Fruit fly (Drosophila melanogaster) whole organism, embryonic: ENCODE data around the gene Cp16.
A peak's percentile ranks its signal among the peaks of the same experiment; 100 is the strongest.

Experiments
- Antp ChIP-seq: fragments of 200-800 bp; sonication (Bioruptor generic); optimal IDR thresholded peaks from 3 replicates; lab custom pipeline; 2016; ENCODE audit warnings: missing biosample characterization, missing genetic modification characterization
- CG10543 ChIP-seq: fragments of 200-800 bp; sonication (Bioruptor generic); optimal IDR thresholded peaks from 3 replicates; lab custom pipeline; 2017; ENCODE audit warnings: missing biosample characterization, mild to moderate bottlenecking, missing genetic modification characterization, moderate library complexity
- CG11398 ChIP-seq: fragments of 200-800 bp; sonication (Bioruptor generic); optimal IDR thresholded peaks from 2 replicates; lab custom pipeline; 2016; ENCODE audit warnings: missing biosample characterization, missing genetic modification characterization
- CG11456 ChIP-seq: fragments of 200-800 bp; sonication (Bioruptor generic); IDR thresholded peaks from 3 replicates; pipeline ENCODE4 v1.3.6; 2022; ENCODE audit warnings: missing biosample characterization, missing genetic modification characterization
- CG12391 ChIP-seq: fragments of 200-800 bp; sonication (Bioruptor generic); optimal IDR thresholded peaks from 3 replicates; lab custom pipeline; 2018; ENCODE audit warnings: missing biosample characterization, mild to moderate bottlenecking, missing genetic modification characterization, moderate library complexity
- CG12744 ChIP-seq: fragments of 200-800 bp; sonication (Bioruptor generic); optimal IDR thresholded peaks from 2 replicates; lab custom pipeline; 2016; ENCODE audit warnings: missing biosample characterization, missing genetic modification characterization
- CG12769 ChIP-seq: fragments of 200-800 bp; sonication (Bioruptor generic); optimal IDR thresholded peaks from 2 replicates; lab custom pipeline; 2019; ENCODE audit warnings: missing biosample characterization, mild to moderate bottlenecking, missing genetic modification characterization, moderate library complexity
- CG14667 ChIP-seq: fragments of 200-800 bp; sonication (Bioruptor generic); IDR thresholded peaks from 2 replicates; pipeline ENCODE4 v1.3.6; 2022; ENCODE audit warnings: missing biosample characterization, missing genetic modification characterization
- CG15011 ChIP-seq: fragments of 200-800 bp; sonication (Bioruptor generic); optimal IDR thresholded peaks from 3 replicates; lab custom pipeline; 2018; ENCODE audit warnings: missing biosample characterization, mild to moderate bottlenecking, missing genetic modification characterization
- CG1602 ChIP-seq: fragments of 200-800 bp; sonication (Bioruptor generic); optimal IDR thresholded peaks from 3 replicates; lab custom pipeline; 2016; ENCODE audit warnings: missing biosample characterization, missing genetic modification characterization
- CG17568 ChIP-seq: fragments of 200-800 bp; sonication (Bioruptor generic); optimal IDR thresholded peaks from 2 replicates; lab custom pipeline; 2018; ENCODE audit warnings: missing biosample characterization, mild to moderate bottlenecking, missing genetic modification characterization, moderate library complexity
- CG18599 ChIP-seq: fragments of 200-800 bp; sonication (Bioruptor generic); optimal IDR thresholded peaks from 3 replicates; lab custom pipeline; 2017; ENCODE audit warnings: missing biosample characterization, missing genetic modification characterization, mild to moderate bottlenecking, moderate library complexity, missing genetic modification reagents
- CG18764 ChIP-seq: fragments of 200-800 bp; sonication (Bioruptor generic); optimal IDR thresholded peaks from 3 replicates; lab custom pipeline; 2016; ENCODE audit warnings: missing biosample characterization, missing genetic modification characterization
- CG34224 ChIP-seq: fragments of 200-800 bp; sonication (Bioruptor generic); IDR thresholded peaks from 3 replicates; pipeline ENCODE4 v1.3.6; 2022; ENCODE audit warnings: missing biosample characterization, missing genetic modification characterization; ENCODE audit not compliant: partially characterized antibody
- CG6175 ChIP-seq: fragments of 200-800 bp; sonication (Bioruptor generic); IDR thresholded peaks from 3 replicates; pipeline ENCODE4 v1.3.6; 2022; ENCODE audit warnings: missing biosample characterization, missing genetic modification characterization
- CG6689 ChIP-seq: fragments of 200-800 bp; sonication (Bioruptor generic); IDR thresholded peaks from 2 replicates; pipeline ENCODE4 v1.3.6; 2022; ENCODE audit warnings: missing biosample characterization, missing genetic modification characterization
- CG7357 ChIP-seq: fragments of 200-800 bp; sonication (Bioruptor generic); IDR thresholded peaks from 3 replicates; pipeline ENCODE4 v1.3.6; 2022; ENCODE audit warnings: missing biosample characterization, missing genetic modification characterization
- CoRest ChIP-seq: fragments of 200-800 bp; sonication (Bioruptor generic); optimal IDR thresholded peaks from 3 replicates; lab custom pipeline; 2018; ENCODE audit warnings: missing biosample characterization, mild to moderate bottlenecking, missing genetic modification characterization, moderate library complexity
- Dbx ChIP-seq: fragments of 200-800 bp; sonication (Bioruptor generic); IDR thresholded peaks from 3 replicates; pipeline ENCODE4 v1.3.6; 2022; ENCODE audit warnings: missing biosample characterization, missing genetic modification characterization
- Drgx ChIP-seq: fragments of 200-800 bp; sonication (Bioruptor generic); IDR thresholded peaks from 2 replicates; pipeline ENCODE4 v1.3.6; 2022; ENCODE audit warnings: missing biosample characterization, missing genetic modification characterization
- Ets65A ChIP-seq: fragments of 200-800 bp; sonication (Bioruptor generic); peaks from one replicate; lab custom pipeline; 2016; ENCODE audit warnings: missing biosample characterization, missing genetic modification characterization
- HHEX ChIP-seq: fragments of 200-800 bp; sonication (Bioruptor generic); optimal IDR thresholded peaks from 3 replicates; lab custom pipeline; 2017; ENCODE audit warnings: missing biosample characterization, mild to moderate bottlenecking, missing genetic modification characterization, missing genetic modification reagents
- Hmr ChIP-seq: fragments of 200-800 bp; sonication (Bioruptor generic); optimal IDR thresholded peaks from 3 replicates; lab custom pipeline; 2017; ENCODE audit warnings: mild to moderate bottlenecking, missing biosample characterization, missing genetic modification reagents, missing genetic modification characterization
- MBD-R2 ChIP-seq: fragments of 200-800 bp; sonication (Bioruptor generic); IDR thresholded peaks from 2 replicates; pipeline ENCODE4 v1.3.6; 2022; ENCODE audit warnings: missing biosample characterization, missing genetic modification characterization
- Max ChIP-seq: fragments of 200-800 bp; sonication (Bioruptor generic); optimal IDR thresholded peaks from 2 replicates; lab custom pipeline; 2016; ENCODE audit warnings: missing biosample characterization, mild to moderate bottlenecking, missing genetic modification characterization
- Med ChIP-seq: fragments of 200-800 bp; sonication (Bioruptor generic); peaks from one replicate; lab custom pipeline; 2016; ENCODE audit warnings: missing biosample characterization, missing genetic modification characterization, mild to moderate bottlenecking, inconsistent platforms, moderate library complexity
- NC2α ChIP-seq: fragments of 200-800 bp; sonication (Bioruptor generic); optimal IDR thresholded peaks from 2 replicates; lab custom pipeline; 2016; ENCODE audit warnings: missing biosample characterization, missing genetic modification characterization
- NFAT ChIP-seq: fragments of 200-800 bp; sonication (Bioruptor generic); IDR thresholded peaks from 2 replicates; pipeline ENCODE4 v1.3.6; 2022; ENCODE audit warnings: missing biosample characterization, missing genetic modification characterization
- NfI ChIP-seq: fragments of 200-800 bp; sonication (Bioruptor generic); optimal IDR thresholded peaks from 3 replicates; lab custom pipeline; 2018; ENCODE audit warnings: missing biosample characterization, mild to moderate bottlenecking, missing genetic modification characterization, moderate library complexity
- Oli ChIP-seq: fragments of 200-800 bp; sonication (Bioruptor generic); optimal IDR thresholded peaks from 2 replicates; lab custom pipeline; 2018; ENCODE audit warnings: missing biosample characterization, mild to moderate bottlenecking, missing genetic modification characterization, moderate library complexity
- Sry-δ ChIP-seq: fragments of 200-800 bp; sonication (Bioruptor generic); optimal IDR thresholded peaks from 2 replicates; lab custom pipeline; 2016; ENCODE audit warnings: missing biosample characterization, missing genetic modification characterization
- Tbp ChIP-seq: fragments of >200 bp; optimal IDR thresholded peaks from 2 replicates; lab custom pipeline; 2018; ENCODE audit warnings: missing biosample characterization, missing genetic modification characterization
- abd-A ChIP-seq: fragments of 200-800 bp; sonication (Bioruptor generic); optimal IDR thresholded peaks from 3 replicates; lab custom pipeline; 2019; ENCODE audit warnings: missing biosample characterization, mild to moderate bottlenecking, missing genetic modification characterization, moderate library complexity
- bcd ChIP-seq: fragments of 200-800 bp; sonication (Bioruptor generic); optimal IDR thresholded peaks from 2 replicates; lab custom pipeline; 2017; ENCODE audit warnings: missing biosample characterization, mild to moderate bottlenecking, missing genetic modification characterization
- cas ChIP-seq: fragments of 200-800 bp; sonication (Bioruptor generic); IDR thresholded peaks from 2 replicates; pipeline ENCODE4 v1.3.6; 2022; ENCODE audit warnings: missing biosample characterization, missing genetic modification characterization
- crol ChIP-seq: fragments of 200-800 bp; sonication (Bioruptor generic); IDR thresholded peaks from 2 replicates; pipeline ENCODE4 v1.3.6; 2022; ENCODE audit warnings: missing biosample characterization, missing genetic modification characterization
- dmrt99B ChIP-seq: fragments of 200-800 bp; sonication (Bioruptor generic); optimal IDR thresholded peaks from 2 replicates; lab custom pipeline; 2018; ENCODE audit warnings: missing biosample characterization, mild to moderate bottlenecking, missing genetic modification characterization, moderate library complexity
- dysf ChIP-seq: fragments of 200-800 bp; sonication (Bioruptor generic); IDR thresholded peaks from 3 replicates; pipeline ENCODE4 v1.3.6; 2022; ENCODE audit warnings: missing biosample characterization, missing genetic modification characterization
- gsb ChIP-seq: fragments of 200-800 bp; sonication (Bioruptor generic); IDR thresholded peaks from 2 replicates; pipeline ENCODE4 v1.3.6; 2022; ENCODE audit warnings: missing biosample characterization, missing genetic modification characterization
- jing ChIP-seq: fragments of 200-800 bp; sonication (Bioruptor generic); optimal IDR thresholded peaks from 2 replicates; lab custom pipeline; 2018; ENCODE audit warnings: missing biosample characterization, mild to moderate bottlenecking, missing genetic modification characterization
- lov ChIP-seq, 2 experiments: fragments of 200-800 bp in 1 of 2; fragments of >200 bp in 1 of 2; sonication (Bioruptor generic) in 1 of 2; IDR thresholded peaks in 1 of 2; optimal IDR thresholded peaks in 1 of 2; 2 replicates in 1 of 2; 3 replicates in 1 of 2; pipeline versions ENCODE4 v1.3.6 to Lab custom; 2017 to 2022; ENCODE audit warnings: missing biosample characterization in 1 of 2, missing genetic modification characterization in 1 of 2
- nerfin-1 ChIP-seq: fragments of 200-800 bp; sonication (Bioruptor generic); optimal IDR thresholded peaks from 3 replicates; lab custom pipeline; 2019; ENCODE audit warnings: missing biosample characterization, mild to moderate bottlenecking, missing genetic modification characterization, moderate library complexity
- oc ChIP-seq: fragments of 200-800 bp; sonication (Bioruptor generic); optimal IDR thresholded peaks from 2 replicates; lab custom pipeline; 2018; ENCODE audit warnings: missing biosample characterization, mild to moderate bottlenecking, missing genetic modification characterization, moderate library complexity
- pnt ChIP-seq: fragments of 200-800 bp; sonication (Bioruptor generic); optimal IDR thresholded peaks from 3 replicates; lab custom pipeline; 2016; ENCODE audit warnings: missing biosample characterization, missing genetic modification characterization
- sd ChIP-seq: fragments of 200-800 bp; sonication (Bioruptor generic); optimal IDR thresholded peaks from 3 replicates; lab custom pipeline; 2018; ENCODE audit warnings: missing biosample characterization, mild to moderate bottlenecking, missing genetic modification characterization, moderate library complexity
- sug ChIP-seq: fragments of 200-800 bp; optimal IDR thresholded peaks from 2 replicates; lab custom pipeline; 2019; ENCODE audit warnings: missing biosample characterization, mild to moderate bottlenecking, missing genetic modification characterization, moderate library complexity
- tgo ChIP-seq: fragments of 200-800 bp; sonication (Bioruptor generic); IDR thresholded peaks from 3 replicates; pipeline ENCODE4 v1.3.6; 2022; ENCODE audit warnings: missing biosample characterization, missing genetic modification characterization
- z ChIP-seq: fragments of 200-800 bp; sonication (Bioruptor generic); IDR thresholded peaks from 3 replicates; pipeline ENCODE4 v1.3.6; 2022; ENCODE audit warnings: missing biosample characterization, missing genetic modification characterization

Cp16 gene

DNA sequence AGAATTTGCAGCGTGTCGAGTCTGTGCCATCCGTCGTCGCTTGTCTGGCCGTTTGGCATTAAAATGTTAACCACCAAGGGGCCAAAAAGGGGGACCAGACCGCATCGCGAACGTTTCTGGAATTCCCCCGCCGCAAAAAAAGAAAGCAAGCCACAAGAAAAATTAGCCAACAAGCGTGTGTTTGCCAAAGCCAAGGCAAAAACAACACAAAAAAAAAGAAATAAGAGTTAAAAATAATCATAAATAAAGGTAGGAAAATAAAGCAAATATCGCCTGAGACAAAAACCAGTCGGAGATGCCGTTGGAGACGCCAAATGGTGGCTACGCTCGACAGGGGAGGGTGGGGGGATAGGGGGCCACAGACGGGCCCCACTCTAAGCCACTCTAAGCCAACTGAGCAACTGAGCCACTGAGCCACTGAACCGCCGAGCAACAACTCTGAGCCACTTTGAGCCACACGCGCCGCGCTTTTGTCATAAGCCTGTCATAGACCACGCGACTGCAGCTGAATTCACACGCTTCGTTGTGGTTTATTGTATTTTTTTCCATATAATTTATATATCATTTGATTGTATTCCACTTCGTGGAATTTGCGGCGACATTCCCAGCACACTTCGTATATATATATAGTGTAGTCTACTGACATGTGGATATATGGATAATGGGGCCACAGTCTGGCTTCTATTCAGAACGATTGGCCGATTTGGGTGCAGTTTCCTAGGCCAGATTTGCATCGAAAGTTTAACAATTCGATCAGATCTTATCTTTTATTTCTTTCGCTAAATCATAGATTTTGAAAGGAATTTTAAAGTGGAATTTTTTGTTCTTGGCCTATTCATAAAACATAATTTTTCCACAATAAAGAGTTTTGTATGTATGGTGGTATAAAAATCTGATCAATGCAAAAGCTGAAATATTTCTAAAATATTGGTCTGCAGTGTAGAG lies 37.9 kb upstream of the Cp16 start (continued):
- TF ChIP-seq gsb: no peak
- no peak for TF ChIP-seq tgo (GFP tag; lab: Robert Waterston, UW)
- peak; percentile 36 for TF ChIP-seq Hmr (GFP tag; lab: Kevin White, UChicago)
- TF ChIP-seq CG12769: peak; percentile 33
- no peak for TF ChIP-seq Tbp (GFP tag; lab: Kevin White, UChicago)
- TF ChIP-seq dmrt99B (tag; lab: Kevin White, UChicago): peak; percentile 16
- TF ChIP-seq CG34224: no peak
- no peak for TF ChIP-seq CG1602 (GFP tag; lab: Kevin White, UChicago)
- TF ChIP-seq CG12744 (GFP tag; lab: Kevin White, UChicago): no peak
- TF ChIP-seq MBD-R2: no peak; the same call in 1 of the 2 replicates
- TF ChIP-seq CG11456 (GFP tag; lab: Robert Waterston, UW): 0 out of 3 replicates have a peak, but pooled peaks have one; percentile 21
- TF ChIP-seq sug (tag; lab: Kevin White, UChicago): peak; percentile 38
- TF ChIP-seq NC2α (GFP tag; lab: Kevin White, UChicago): no peak
- no peak for TF ChIP-seq lov (optimal IDR thresholded peaks at IDR 0.05; lab: Kevin White, UChicago)
- no peak for TF ChIP-seq lov (GFP tag; IDR thresholded peaks at IDR 0.05; lab: Robert Waterston, UW)
- TF ChIP-seq Drgx (GFP tag; lab: Robert Waterston, UW): peak; percentile 46; the same call in 1 of the 2 replicates
- peak; percentile 71 for TF ChIP-seq Med (GFP tag; lab: Kevin White, UChicago)
- no peak for TF ChIP-seq CG18764
- no peak for TF ChIP-seq CoRest (tag; lab: Kevin White, UChicago)
- TF ChIP-seq HHEX (GFP tag; lab: Kevin White, UChicago): peak; percentile 39
- peak; percentile 61 for TF ChIP-seq CG10543 (GFP tag; lab: Kevin White, UChicago)
- TF ChIP-seq CG14667 (GFP tag; lab: Robert Waterston, UW): no peak
- peak; percentile 24 for TF ChIP-seq CG18599 (GFP tag; lab: Kevin White, UChicago)
- no peak for TF ChIP-seq CG17568 (GFP tag; lab: Kevin White, UChicago)
- no peak for TF ChIP-seq nerfin-1 (tag; lab: Kevin White, UChicago)
- peak; percentile 6 for TF ChIP-seq abd-A (tag; lab: Kevin White, UChicago)
- no peak for TF ChIP-seq cas (GFP tag; lab: Robert Waterston, UW)
- peak; percentile 80; the same call in 2 of the 3 replicates for TF ChIP-seq z (GFP tag; lab: Robert Waterston, UW)
- no peak for TF ChIP-seq Sry-δ (GFP tag; lab: Kevin White, UChicago)
- peak; percentile 82 for TF ChIP-seq oc (tag; lab: Kevin White, UChicago)
- TF ChIP-seq Oli (tag; lab: Kevin White, UChicago): no peak
- TF ChIP-seq NFAT (GFP tag; lab: Robert Waterston, UW): 0 out of 2 replicates have a peak, but pooled peaks have one; percentile 37
- TF ChIP-seq CG6175 (GFP tag; lab: Robert Waterston, UW): peak; percentile 88
- no peak for TF ChIP-seq pnt (GFP tag; lab: Kevin White, UChicago)
- no peak for TF ChIP-seq CG6689 (GFP tag; lab: Robert Waterston, UW)
- TF ChIP-seq NfI (GFP tag; lab: Kevin White, UChicago): no peak
- no peak for TF ChIP-seq dysf (GFP tag; lab: Robert Waterston, UW)
- peak; percentile 38 for TF ChIP-seq bcd (GFP tag; lab: Kevin White, UChicago)
- peak; percentile 35 for TF ChIP-seq Ets65A (GFP tag; lab: Kevin White, UChicago)
- TF ChIP-seq CG7357 (GFP tag; lab: Robert Waterston, UW): no peak
- TF ChIP-seq CG12391: no peak
- no peak for TF ChIP-seq Antp (GFP tag; lab: Kevin White, UChicago)
- peak; percentile 71 for TF ChIP-seq crol (GFP tag; lab: Robert Waterston, UW)
- peak; percentile 74 for TF ChIP-seq sd (tag; lab: Kevin White, UChicago)
- no peak for TF ChIP-seq CG15011 (GFP tag; lab: Kevin White, UChicago)
- TF ChIP-seq jing (GFP tag; lab: Kevin White, UChicago): no peak
- TF ChIP-seq Max (GFP tag; lab: Kevin White, UChicago): no peak
- TF ChIP-seq Dbx (GFP tag; lab: Robert Waterston, UW): 0 out of 3 replicates have a peak, but pooled peaks have one; percentile 33
- TF ChIP-seq CG11398 (GFP tag; lab: Kevin White, UChicago): no peak
